Fruit fly (Drosophila melanogaster) S2 (cell line): ENCODE measurements around the gene wap.

Experiments
- CG8478 ChIP-seq: fragments of >200 bp; optimal IDR thresholded peaks from 2 replicates; lab custom pipeline; 2018
- CTCF ChIP-seq, 2 experiments: fragments of >200 bp; optimal IDR thresholded peaks; 2 replicates each; lab custom pipeline; 2018

- no peak for TF ChIP-seq CTCF (optimal IDR thresholded peaks at IDR 0.05; lab: Kevin White, UChicago)
- no peak for TF ChIP-seq CG8478 (lab: Kevin White, UChicago)
Measured at dm6 chrX:22443518-22443917, 11.7 kb downstream of the wap start.
